Fruit fly (Drosophila melanogaster) whole organism, embryonic: Measurements from ENCODE around the gene CG31189.

Source experiments
- Ada2b ChIP-seq: fragments of 200-800 bp; sonication (Bioruptor generic); IDR thresholded peaks from 2 replicates; pipeline ENCODE4 v1.3.6; 2022; ENCODE audit warnings: missing biosample characterization, missing genetic modification characterization
- Aef1 ChIP-seq: fragments of 200-800 bp; sonication (Bioruptor generic); IDR thresholded peaks from 3 replicates; pipeline ENCODE4 v1.3.6; 2022; ENCODE audit warnings: missing biosample characterization, missing genetic modification characterization
- CG10321 ChIP-seq: fragments of 200-800 bp; sonication (Bioruptor generic); IDR thresholded peaks from 2 replicates; pipeline ENCODE4 v1.3.6; 2022; ENCODE audit warnings: missing biosample characterization, missing genetic modification characterization
- CG10543 ChIP-seq: fragments of 200-800 bp; sonication (Bioruptor generic); optimal IDR thresholded peaks from 3 replicates; lab custom pipeline; 2017; ENCODE audit warnings: missing biosample characterization, mild to moderate bottlenecking, missing genetic modification characterization, moderate library complexity
- CG11247 ChIP-seq: fragments of 200-800 bp; sonication (Bioruptor generic); IDR thresholded peaks from 2 replicates; pipeline ENCODE4 v1.3.6; 2022; ENCODE audit warnings: missing biosample characterization, missing genetic modification characterization
- CG17361 ChIP-seq: fragments of 200-800 bp; sonication (Bioruptor generic); IDR thresholded peaks from 3 replicates; pipeline ENCODE4 v1.3.6; 2022; ENCODE audit warnings: missing biosample characterization, missing genetic modification characterization
- CG31224 ChIP-seq: fragments of 200-800 bp; sonication (Bioruptor generic); IDR thresholded peaks from 2 replicates; pipeline ENCODE4 v1.3.6; 2022; ENCODE audit warnings: missing biosample characterization, missing genetic modification characterization
- CG31441 ChIP-seq: fragments of 200-800 bp; sonication (Bioruptor generic); IDR thresholded peaks from 2 replicates; pipeline ENCODE4 v1.3.6; 2022; ENCODE audit warnings: missing biosample characterization, missing genetic modification characterization
- CG3838 ChIP-seq: fragments of 200-800 bp; sonication (Bioruptor generic); optimal IDR thresholded peaks from 3 replicates; lab custom pipeline; 2016; ENCODE audit warnings: missing biosample characterization, missing genetic modification characterization
- CG42726 ChIP-seq: fragments of 200-800 bp; sonication (Bioruptor generic); IDR thresholded peaks from 2 replicates; pipeline ENCODE4 v1.3.6; 2022; ENCODE audit warnings: missing biosample characterization, missing genetic modification characterization; ENCODE audit not compliant: partially characterized antibody
- CG4707 ChIP-seq: fragments of 200-800 bp; sonication (Bioruptor generic); optimal IDR thresholded peaks from 2 replicates; lab custom pipeline; 2018; ENCODE audit warnings: missing biosample characterization, mild to moderate bottlenecking, missing genetic modification characterization, moderate library complexity
- CG6654 ChIP-seq: fragments of 200-800 bp; sonication (Bioruptor generic); optimal IDR thresholded peaks from 2 replicates; lab custom pipeline; 2017; ENCODE audit warnings: missing biosample characterization, mild to moderate bottlenecking, missing genetic modification characterization
- CG6791 ChIP-seq: fragments of 200-800 bp; sonication (Bioruptor generic); IDR thresholded peaks from 3 replicates; pipeline ENCODE4 v1.3.6; 2022; ENCODE audit warnings: missing biosample characterization, missing genetic modification characterization; ENCODE audit not compliant: partially characterized antibody
- CG8281 ChIP-seq: fragments of 200-800 bp; sonication (Bioruptor generic); optimal IDR thresholded peaks from 2 replicates; lab custom pipeline; 2018; ENCODE audit warnings: missing biosample characterization, mild to moderate bottlenecking, missing genetic modification characterization, moderate library complexity
- CHES-1-like ChIP-seq: fragments of 200-800 bp; sonication (Bioruptor generic); optimal IDR thresholded peaks from 2 replicates; lab custom pipeline; 2016; ENCODE audit warnings: missing biosample characterization, missing genetic modification characterization
- CTCF ChIP-seq: fragments of 200-800 bp; sonication (Bioruptor generic); optimal IDR thresholded peaks from 2 replicates; lab custom pipeline; 2017; ENCODE audit warnings: missing biosample characterization, mild to moderate bottlenecking, missing genetic modification characterization, moderate library complexity
- Dip2 ChIP-seq: fragments of 200-800 bp; sonication (Bioruptor generic); IDR thresholded peaks from 2 replicates; pipeline ENCODE4 v1.3.6; 2022; ENCODE audit warnings: missing biosample characterization, missing genetic modification characterization
- Doc3 ChIP-seq: fragments of 200-800 bp; sonication (Bioruptor generic); IDR thresholded peaks from 3 replicates; pipeline ENCODE4 v1.3.6; 2022; ENCODE audit warnings: missing biosample characterization, missing genetic modification characterization; ENCODE audit not compliant: partially characterized antibody
- Ets65A ChIP-seq: fragments of 200-800 bp; sonication (Bioruptor generic); peaks from one replicate; lab custom pipeline; 2016; ENCODE audit warnings: missing biosample characterization, missing genetic modification characterization
- Gug ChIP-seq: fragments of 200-800 bp; sonication (Bioruptor generic); IDR thresholded peaks from 4 replicates; pipeline ENCODE4 v1.3.6; 2022; ENCODE audit warnings: missing biosample characterization, missing genetic modification characterization
- HLH3B ChIP-seq: fragments of 200-800 bp; sonication (Bioruptor generic); IDR thresholded peaks from 2 replicates; pipeline ENCODE4 v1.3.6; 2022; ENCODE audit warnings: missing biosample characterization, missing genetic modification characterization
- Hr39 ChIP-seq: fragments of >200 bp; optimal IDR thresholded peaks from 2 replicates; lab custom pipeline; 2017
- MBD-R2 ChIP-seq: fragments of 200-800 bp; sonication (Bioruptor generic); IDR thresholded peaks from 2 replicates; pipeline ENCODE4 v1.3.6; 2022; ENCODE audit warnings: missing biosample characterization, missing genetic modification characterization
- Meics ChIP-seq: fragments of 200-800 bp; sonication (Bioruptor generic); optimal IDR thresholded peaks from 2 replicates; lab custom pipeline; 2017; ENCODE audit warnings: missing biosample characterization, mild to moderate bottlenecking, missing genetic modification characterization
- Mrtf ChIP-seq: fragments of 200-800 bp; sonication (Bioruptor generic); IDR thresholded peaks from 3 replicates; pipeline ENCODE4 v1.3.6; 2022; ENCODE audit warnings: missing biosample characterization, missing genetic modification characterization
- Rx ChIP-seq: fragments of 200-800 bp; sonication (Bioruptor generic); IDR thresholded peaks from 2 replicates; pipeline ENCODE4 v1.3.6; 2022; ENCODE audit warnings: missing biosample characterization, missing genetic modification characterization
- Spps ChIP-seq: fragments of 200-800 bp; sonication (Bioruptor generic); optimal IDR thresholded peaks from 2 replicates; lab custom pipeline; 2018; ENCODE audit warnings: missing biosample characterization, mild to moderate bottlenecking, missing genetic modification characterization
- Ssrp ChIP-seq: fragments of 200-800 bp; sonication (Bioruptor generic); optimal IDR thresholded peaks from 2 replicates; lab custom pipeline; 2018; ENCODE audit warnings: missing biosample characterization, mild to moderate bottlenecking, missing genetic modification characterization, moderate library complexity
- Usf ChIP-seq: fragments of 200-800 bp; sonication (Bioruptor generic); optimal IDR thresholded peaks from 2 replicates; lab custom pipeline; 2017; ENCODE audit warnings: missing genotype, missing biosample characterization, missing genetic modification characterization
- bcd ChIP-seq: fragments of 200-800 bp; sonication (Bioruptor generic); optimal IDR thresholded peaks from 2 replicates; lab custom pipeline; 2017; ENCODE audit warnings: missing biosample characterization, mild to moderate bottlenecking, missing genetic modification characterization
- chif ChIP-seq, 2 experiments: fragments of 200-800 bp; sonication (Bioruptor generic); optimal IDR thresholded peaks; 3 replicates each; lab custom pipeline; 2016; ENCODE audit warnings: missing biosample characterization in 2 of 2, missing genetic modification characterization in 2 of 2
- ci ChIP-seq: fragments of 200-800 bp; sonication (Bioruptor generic); IDR thresholded peaks from 3 replicates; pipeline ENCODE4 v1.3.6; 2022; ENCODE audit warnings: missing biosample characterization, missing genetic modification characterization
- cwo ChIP-seq: fragments of 200-800 bp; sonication (Bioruptor generic); optimal IDR thresholded peaks from 3 replicates; lab custom pipeline; 2017; ENCODE audit warnings: missing biosample characterization, missing genetic modification characterization, mild to moderate bottlenecking, moderate library complexity, missing genetic modification reagents
- dpn ChIP-seq, 2 experiments: fragments of 200-800 bp; sonication (Bioruptor generic); optimal IDR thresholded peaks; 3 replicates each; lab custom pipeline; 2016; ENCODE audit warnings: missing biosample characterization in 2 of 2, missing genetic modification characterization in 2 of 2
- dysf ChIP-seq: fragments of 200-800 bp; sonication (Bioruptor generic); IDR thresholded peaks from 3 replicates; pipeline ENCODE4 v1.3.6; 2022; ENCODE audit warnings: missing biosample characterization, missing genetic modification characterization
- ems ChIP-seq: fragments of 200-800 bp; sonication (Bioruptor generic); optimal IDR thresholded peaks from 3 replicates; lab custom pipeline; 2016; ENCODE audit warnings: missing biosample characterization, missing genetic modification characterization
- gro ChIP-seq: fragments of 200-800 bp; sonication (Bioruptor generic); optimal IDR thresholded peaks from 2 replicates; lab custom pipeline; 2016; ENCODE audit warnings: missing biosample characterization, missing genetic modification characterization
- lab ChIP-seq: fragments of 200-800 bp; sonication (Bioruptor generic); optimal IDR thresholded peaks from 3 replicates; lab custom pipeline; 2017; ENCODE audit warnings: missing biosample characterization, missing genetic modification characterization, mild to moderate bottlenecking, moderate library complexity, missing genetic modification reagents
- nerfin-2 ChIP-seq: fragments of 200-800 bp; sonication (Bioruptor generic); IDR thresholded peaks from 2 replicates; pipeline ENCODE4 v1.3.6; 2022; ENCODE audit warnings: missing biosample characterization, missing genetic modification characterization; ENCODE audit not compliant: partially characterized antibody
- p53 ChIP-seq: fragments of 200-800 bp; sonication (Bioruptor generic); optimal IDR thresholded peaks from 2 replicates; lab custom pipeline; 2016; ENCODE audit warnings: missing biosample characterization, missing genetic modification characterization
- pfk ChIP-seq: fragments of 200-800 bp; sonication (Bioruptor generic); optimal IDR thresholded peaks from 2 replicates; lab custom pipeline; 2018; ENCODE audit warnings: missing biosample characterization, mild to moderate bottlenecking, missing genetic modification characterization, moderate library complexity
- prd ChIP-seq, 3 experiments: fragments of >200 bp in 2 of 3; fragments of 200-800 bp in 1 of 3; sonication (Bioruptor generic) in 1 of 3; optimal IDR thresholded peaks in 2 of 3; IDR thresholded peaks in 1 of 3; 2 replicates in 2 of 3; 3 replicates in 1 of 3; pipeline versions ENCODE4 v1.3.6 to Lab custom; 2017 to 2022; ENCODE audit warnings: missing biosample characterization in 1 of 3, missing genetic modification characterization in 1 of 3
- ranshi ChIP-seq: fragments of 200-800 bp; sonication (Bioruptor generic); IDR thresholded peaks from 2 replicates; pipeline ENCODE4 v1.3.6; 2022; ENCODE audit warnings: missing biosample characterization, missing genetic modification characterization
- salm ChIP-seq: fragments of 200-800 bp; sonication (Bioruptor generic); optimal IDR thresholded peaks from 2 replicates; lab custom pipeline; 2018; ENCODE audit warnings: missing biosample characterization, mild to moderate bottlenecking, missing genetic modification characterization
- sens ChIP-seq: fragments of 200-800 bp; sonication (Bioruptor generic); peaks from one replicate; lab custom pipeline; 2016; ENCODE audit warnings: missing biosample characterization, missing genetic modification characterization
- slp2 ChIP-seq: fragments of 200-800 bp; sonication (Bioruptor generic); optimal IDR thresholded peaks from 2 replicates; lab custom pipeline; 2016; ENCODE audit warnings: missing biosample characterization, missing genetic modification characterization
- z ChIP-seq: fragments of 200-800 bp; sonication (Bioruptor generic); IDR thresholded peaks from 3 replicates; pipeline ENCODE4 v1.3.6; 2022; ENCODE audit warnings: missing biosample characterization, missing genetic modification characterization
- zfh1 ChIP-seq: fragments of 200-800 bp; sonication (Bioruptor generic); IDR thresholded peaks from 3 replicates; pipeline ENCODE4 v1.3.6; 2022; ENCODE audit warnings: missing biosample characterization, missing genetic modification characterization
- zfh2 ChIP-seq: fragments of 200-800 bp; sonication (Bioruptor generic); optimal IDR thresholded peaks from 2 replicates; lab custom pipeline; 2016; ENCODE audit warnings: missing biosample characterization, missing genetic modification characterization

CG31189 gene

dm6 chr3R:21022769-21023517 lies 22.7 kb downstream of the CG31189 start (continued):
- TF ChIP-seq CG31224 (GFP tag; lab: Robert Waterston, UW) (no peak), Aef1 (GFP tag; lab: Robert Waterston, UW) (no peak), CG10321 (GFP tag; lab: Robert Waterston, UW) (no peak), salm (tag; lab: Kevin White, UChicago) (no peak), ranshi (GFP tag; lab: Robert Waterston, UW) (no peak), Hr39 (lab: Kevin White, UChicago) (no peak), CG3838 (no peak), nerfin-2 (GFP tag; lab: Robert Waterston, UW) (no peak), sens (GFP tag; lab: Kevin White, UChicago) (peak; percentile 9), CG42726 (no peak), z (GFP tag; lab: Robert Waterston, UW) (no peak), Ssrp (tag; lab: Kevin White, UChicago) (no peak), cwo (GFP tag; lab: Kevin White, UChicago) (peak; percentile 92), Usf (no peak), ems (no peak), dysf (GFP tag; lab: Robert Waterston, UW) (0 out of 3 replicates have a peak, but pooled peaks have one; percentile 23), Dip2 (GFP tag; lab: Robert Waterston, UW) (no peak), Ada2b (GFP tag; lab: Robert Waterston, UW) (no peak), zfh2 (GFP tag; lab: Kevin White, UChicago) (no peak), CG4707 (GFP tag; lab: Kevin White, UChicago) (no peak), prd (optimal IDR thresholded peaks at IDR 0.05; lab: Kevin White, UChicago) (no peak), prd (GFP tag; IDR thresholded peaks at IDR 0.05; lab: Robert Waterston, UW) (no peak), CG31441 (GFP tag; lab: Robert Waterston, UW) (no peak), CG6791 (GFP tag; lab: Robert Waterston, UW) (no peak), HLH3B (GFP tag; lab: Robert Waterston, UW) (no peak), CG8281 (tag; lab: Kevin White, UChicago) (peak; percentile 97), Mrtf (GFP tag; lab: Robert Waterston, UW) (no peak), Rx (GFP tag; lab: Robert Waterston, UW) (no peak), Gug (GFP tag; lab: Robert Waterston, UW) (no peak), p53 (GFP tag; lab: Kevin White, UChicago) (no peak), CG10543 (peak; percentile 22)

DNA sequence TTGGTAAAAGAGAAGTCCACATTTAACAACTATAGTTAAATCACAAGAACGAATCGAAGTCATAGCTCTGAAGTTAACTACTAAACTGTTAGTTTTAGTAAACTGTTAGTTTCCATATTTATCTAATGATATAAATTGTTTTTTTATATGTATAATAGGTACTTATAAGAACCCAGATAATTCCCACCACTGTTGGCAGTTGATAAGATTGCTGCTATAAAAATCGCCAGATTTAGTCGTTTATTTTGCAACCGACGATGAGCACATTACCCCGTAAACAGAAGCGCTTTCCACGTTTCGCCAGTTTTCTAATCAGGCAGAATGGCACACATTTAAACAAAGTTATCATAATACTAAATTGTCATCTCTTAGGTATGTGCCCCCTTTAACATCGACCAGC lies 26.6 kb downstream of the CG31189 start:
- TF ChIP-seq Ets65A (GFP tag; lab: Kevin White, UChicago) (peak; percentile 50), Doc3 (no peak), MBD-R2 (GFP tag; lab: Robert Waterston, UW) (no peak), ci (GFP tag; lab: Robert Waterston, UW) (no peak), Meics (GFP tag; lab: Kevin White, UChicago) (no peak)
- TF ChIP-seq, all 482 proteins: peak for 1

DNA sequence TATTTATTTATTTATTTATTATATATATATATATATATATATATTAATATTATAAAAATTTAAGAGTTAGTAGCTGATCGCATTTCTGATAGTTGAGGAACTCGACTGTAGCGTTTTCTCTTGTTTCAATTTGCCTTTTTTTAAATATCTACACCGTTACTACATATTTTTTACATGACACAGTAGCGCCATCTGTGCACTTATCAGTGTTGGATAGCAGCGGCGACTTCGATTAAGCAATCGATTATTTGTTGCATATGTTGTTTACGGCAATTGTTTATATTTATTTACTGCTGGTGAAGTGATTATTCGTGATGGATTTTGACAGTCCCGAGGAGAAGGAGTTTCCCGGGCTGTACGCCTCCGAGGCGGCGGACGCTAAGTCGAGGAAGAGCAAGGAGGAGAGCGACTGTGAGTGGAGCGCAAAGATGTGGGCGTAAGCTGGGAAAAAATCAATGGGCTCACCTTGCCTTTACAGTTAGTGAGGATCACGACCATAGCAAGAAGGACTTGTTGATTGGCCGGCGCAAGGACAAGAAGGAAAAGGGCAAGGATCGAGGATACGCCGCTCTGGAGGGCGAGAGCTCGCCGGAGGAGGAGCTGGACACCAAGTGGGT lies 28.1 kb downstream of the CG31189 start, which contains the start of gene Rlip:
Gene Rlip (plus strand): TSS at position 221 of the 617 bp plus-strand sequence.
- TF ChIP-seq lab (peak; percentile 63), chif (GFP tag; optimal IDR thresholded peaks at IDR 0.05; lab: Kevin White, UChicago) (peak in 1 of 2 experiments; percentile 7), CHES-1-like (GFP tag; lab: Kevin White, UChicago) (peak; percentile 63), CG17361 (GFP tag; lab: Robert Waterston, UW) (peak; percentile 43; the same call in 1 of the 3 replicates), zfh1 (GFP tag; lab: Robert Waterston, UW) (peak; percentile 75), CTCF (GFP tag; lab: Kevin White, UChicago) (peak; percentile 97), bcd (GFP tag; lab: Kevin White, UChicago) (peak; percentile 55), Spps (tag; lab: Kevin White, UChicago) (no peak), pfk (no peak), CG11247 (GFP tag; lab: Robert Waterston, UW) (peak; percentile 75), slp2 (GFP tag; lab: Kevin White, UChicago) (peak; percentile 30), gro (GFP tag; lab: Kevin White, UChicago) (peak; percentile 64), dpn (GFP tag; optimal IDR thresholded peaks at IDR 0.05; lab: Kevin White, UChicago) (peak; percentile 48 to 80), CG6654 (GFP tag; lab: Kevin White, UChicago) (no peak)
